ENCODE assay signal across 1 fruit fly cellular context in genomic region chr3R:24565748-24566239, dm6.
TF ChIP-seq lines count a peak whose summit lies in the region.

No protein-coding gene starts in this region.

TF ChIP-seq in whole organism, embryonic, 481 proteins besides CTCF, POLR2A, EP300 and RAD21 (continued from another document and continues in another):
- TF ChIP-seq Doc3 (GFP tag; IDR thresholded peaks at IDR 0.05; lab: Robert Waterston, UW; ENCODE audit: partially characterized antibody) (no peak), CG12659 (GFP tag; optimal IDR thresholded peaks at IDR 0.05; lab: Kevin White, UChicago) (peak; percentile 39), Hmx (GFP tag; optimal IDR thresholded peaks at IDR 0.05; lab: Kevin White, UChicago) (no peak), Lhr (GFP tag; optimal IDR thresholded peaks at IDR 0.05; lab: Kevin White, UChicago) (no peak), CG11456 (GFP tag; IDR thresholded peaks at IDR 0.05; lab: Robert Waterston, UW) (no peak), Abd-B (GFP tag; optimal IDR thresholded peaks at IDR 0.05; lab: Kevin White, UChicago) (no peak), Dp (GFP tag; optimal IDR thresholded peaks at IDR 0.05; lab: Kevin White, UChicago) (peak; percentile 8), mirr (GFP tag; optimal IDR thresholded peaks at IDR 0.05; lab: Kevin White, UChicago) (peak; percentile 93), zfh1 (GFP tag; IDR thresholded peaks at IDR 0.05; lab: Robert Waterston, UW) (no peak), HLH3B (GFP tag; IDR thresholded peaks at IDR 0.05; lab: Robert Waterston, UW) (peak; percentile 45; the same call in 1 of the 2 replicates), Dbx (GFP tag; IDR thresholded peaks at IDR 0.05; lab: Robert Waterston, UW) (peak; percentile 70; the same call in 2 of the 3 replicates), dpn (GFP tag; optimal IDR thresholded peaks at IDR 0.05; lab: Kevin White, UChicago) (no peak), CG1647 (GFP tag; optimal IDR thresholded peaks at IDR 0.05; lab: Kevin White, UChicago) (peak; percentile 38), tio (GFP tag; optimal IDR thresholded peaks at IDR 0.05; lab: Kevin White, UChicago) (peak; percentile 2), ken (GFP tag; IDR thresholded peaks at IDR 0.05; lab: Robert Waterston, UW) (no peak), CG12236 (GFP tag; optimal IDR thresholded peaks at IDR 0.05; lab: Kevin White, UChicago) (peak; percentile 42), bigmax (GFP tag; optimal IDR thresholded peaks at IDR 0.05; lab: Kevin White, UChicago) (no peak), CG10366 (GFP tag; IDR thresholded peaks at IDR 0.05; lab: Robert Waterston, UW) (no peak), Bdp1 (GFP tag; optimal IDR thresholded peaks at IDR 0.05; lab: Kevin White, UChicago) (no peak), fru (optimal IDR thresholded peaks at IDR 0.05; lab: Kevin White, UChicago) (no peak), jumu (GFP tag; optimal IDR thresholded peaks at IDR 0.05; lab: Kevin White, UChicago) (no peak), CG11247 (GFP tag; IDR thresholded peaks at IDR 0.05; lab: Robert Waterston, UW) (0 out of 2 replicates have a peak, but pooled peaks have one; percentile 4), CG9437 (GFP tag; optimal IDR thresholded peaks at IDR 0.05; lab: Kevin White, UChicago) (no peak), CG12744 (GFP tag; optimal IDR thresholded peaks at IDR 0.05; lab: Kevin White, UChicago) (peak; percentile 19), H15 (GFP tag; IDR thresholded peaks at IDR 0.05; lab: Robert Waterston, UW) (0 out of 3 replicates have a peak, but pooled peaks have one; percentile 40), CG4424 (GFP tag; optimal IDR thresholded peaks at IDR 0.05; lab: Kevin White, UChicago) (peak; percentile 24), Lpt (GFP tag; optimal IDR thresholded peaks at IDR 0.05; lab: Kevin White, UChicago) (no peak), croc (GFP tag; conservative IDR thresholded peaks at IDR 0.05; lab: Robert Waterston, UW) (no peak), CG10959 (GFP tag; IDR thresholded peaks at IDR 0.05; lab: Robert Waterston, UW) (no peak), CG6791 (GFP tag; IDR thresholded peaks at IDR 0.05; lab: Robert Waterston, UW; ENCODE audit: partially characterized antibody) (no peak), Rx (GFP tag; IDR thresholded peaks at IDR 0.05; lab: Robert Waterston, UW) (no peak), stwl (tag; optimal IDR thresholded peaks at IDR 0.05; lab: Kevin White, UChicago) (no peak), org-1 (GFP tag; optimal IDR thresholded peaks at IDR 0.05; lab: Kevin White, UChicago) (peak; percentile 39), CG4328 (GFP tag; optimal IDR thresholded peaks at IDR 0.05; lab: Kevin White, UChicago) (peak; percentile 82), her (GFP tag; optimal IDR thresholded peaks at IDR 0.05; lab: Kevin White, UChicago) (no peak), eve (GFP tag; optimal IDR thresholded peaks at IDR 0.05; lab: Kevin White, UChicago) (peak in 1 of 2 experiments; percentile 71), zfh2 (GFP tag; optimal IDR thresholded peaks at IDR 0.05; lab: Kevin White, UChicago) (no peak), chinmo (GFP tag; IDR thresholded peaks at IDR 0.05; lab: Robert Waterston, UW; ENCODE audit: partially characterized antibody) (peak; percentile 97; the same call in 3 of the 4 replicates), CG13894 (tag; optimal IDR thresholded peaks at IDR 0.05; lab: Kevin White, UChicago) (peak; percentile 93), Atf6 (GFP tag; IDR thresholded peaks at IDR 0.05; lab: Robert Waterston, UW) (peak; percentile 77), CG11695 (GFP tag; IDR thresholded peaks at IDR 0.05; lab: Robert Waterston, UW) (peak; percentile 38; the same call in 1 of the 3 replicates), usp (GFP tag; optimal IDR thresholded peaks at IDR 0.05; lab: Kevin White, UChicago) (no peak), dmrt99B (tag; optimal IDR thresholded peaks at IDR 0.05; lab: Kevin White, UChicago) (peak; percentile 43), hkb (optimal IDR thresholded peaks at IDR 0.05; lab: Kevin White, UChicago) (no peak), hkb (GFP tag; IDR thresholded peaks at IDR 0.05; lab: Robert Waterston, UW) (peak; percentile 71), kay (GFP tag; optimal IDR thresholded peaks at IDR 0.05; lab: Kevin White, UChicago) (no peak), CG8089 (GFP tag; optimal IDR thresholded peaks at IDR 0.05; lab: Kevin White, UChicago) (no peak), eyg (GFP tag; optimal IDR thresholded peaks at IDR 0.05; lab: Kevin White, UChicago) (no peak), CG1792 (GFP tag; optimal IDR thresholded peaks at IDR 0.05; lab: Kevin White, UChicago) (no peak), Fer1 (GFP tag; optimal IDR thresholded peaks at IDR 0.05; lab: Kevin White, UChicago) (peak; percentile 91), Awh (GFP tag; IDR thresholded peaks at IDR 0.05; lab: Robert Waterston, UW) (peak; percentile 81), CG1233 (GFP tag; optimal IDR thresholded peaks at IDR 0.05; lab: Kevin White, UChicago) (peak; percentile 26), CG30403 (GFP tag; optimal IDR thresholded peaks at IDR 0.05; lab: Kevin White, UChicago) (no peak), HmgD (GFP tag; optimal IDR thresholded peaks at IDR 0.05; lab: Kevin White, UChicago) (no peak), Xbp1 (GFP tag; optimal IDR thresholded peaks at IDR 0.05; lab: Kevin White, UChicago) (no peak), ash1 (GFP tag; optimal IDR thresholded peaks at IDR 0.05; lab: Kevin White, UChicago) (peak; percentile 5), vfl (GFP tag; optimal IDR thresholded peaks at IDR 0.05; lab: Kevin White, UChicago) (no peak), yki (optimal IDR thresholded peaks at IDR 0.05; lab: Kevin White, UChicago) (peak; percentile 46), Pdp1 (GFP tag; optimal IDR thresholded peaks at IDR 0.05; lab: Kevin White, UChicago) (peak in 1 of 2 experiments; percentile 82), Bteb2 (GFP tag; optimal IDR thresholded peaks at IDR 0.05; lab: Kevin White, UChicago) (no peak), Hey (tag; optimal IDR thresholded peaks at IDR 0.05; lab: Kevin White, UChicago) (peak; percentile 52), fd3F (GFP tag; optimal IDR thresholded peaks at IDR 0.05; lab: Kevin White, UChicago) (no peak), gcm2 (GFP tag; optimal IDR thresholded peaks at IDR 0.05; lab: Kevin White, UChicago) (peak; percentile 62), sim (GFP tag; IDR thresholded peaks at IDR 0.05; lab: Robert Waterston, UW) (no peak), CG8290 (GFP tag; optimal IDR thresholded peaks at IDR 0.05; lab: Kevin White, UChicago) (peak; percentile 28), CG8290 (tag; optimal IDR thresholded peaks at IDR 0.05; lab: Kevin White, UChicago) (peak in 1 of 2 experiments; percentile 47), phol (tag; optimal IDR thresholded peaks at IDR 0.05; lab: Kevin White, UChicago) (no peak), CG17568 (GFP tag; optimal IDR thresholded peaks at IDR 0.05; lab: Kevin White, UChicago) (peak; percentile 79), crol (GFP tag; IDR thresholded peaks at IDR 0.05; lab: Robert Waterston, UW) (peak; percentile 57; the same call in 1 of the 2 replicates), CG7786 (GFP tag; optimal IDR thresholded peaks at IDR 0.05; lab: Kevin White, UChicago) (no peak), Dek (tag; optimal IDR thresholded peaks at IDR 0.05; lab: Kevin White, UChicago) (peak; percentile 28), Sry-β (GFP tag; optimal IDR thresholded peaks at IDR 0.05; lab: Kevin White, UChicago) (no peak), bowl (GFP tag; IDR thresholded peaks at IDR 0.05; lab: Robert Waterston, UW) (no peak), CG7357 (GFP tag; IDR thresholded peaks at IDR 0.05; lab: Robert Waterston, UW) (no peak), CG17361 (GFP tag; IDR thresholded peaks at IDR 0.05; lab: Robert Waterston, UW) (peak; percentile 30; the same call in 1 of the 3 replicates), CG4854 (GFP tag; optimal IDR thresholded peaks at IDR 0.05; lab: Kevin White, UChicago) (peak; percentile 26), tna (GFP tag; IDR thresholded peaks at IDR 0.05; lab: Robert Waterston, UW; ENCODE audit: partially characterized antibody) (no peak), CG12219 (GFP tag; optimal IDR thresholded peaks at IDR 0.05; lab: Kevin White, UChicago) (peak; percentile 30), CG13624 (GFP tag; optimal IDR thresholded peaks at IDR 0.05; lab: Kevin White, UChicago) (peak; percentile 76), CG42726 (GFP tag; IDR thresholded peaks at IDR 0.05; lab: Robert Waterston, UW; ENCODE audit: partially characterized antibody) (no peak), CG10321 (GFP tag; IDR thresholded peaks at IDR 0.05; lab: Robert Waterston, UW) (no peak), Dfd (GFP tag; optimal IDR thresholded peaks at IDR 0.05; lab: Kevin White, UChicago) (no peak), Vsx1 (GFP tag; optimal IDR thresholded peaks at IDR 0.05; lab: Kevin White, UChicago) (peak; percentile 70), fd96Cb (tag; optimal IDR thresholded peaks at IDR 0.05; lab: Kevin White, UChicago) (no peak), CG8281 (tag; optimal IDR thresholded peaks at IDR 0.05; lab: Kevin White, UChicago) (no peak), hth (optimal IDR thresholded peaks at IDR 0.05; lab: Kevin White, UChicago) (no peak), CG18619 (GFP tag; optimal IDR thresholded peaks at IDR 0.05; lab: Kevin White, UChicago) (peak; percentile 37), p53 (GFP tag; optimal IDR thresholded peaks at IDR 0.05; lab: Kevin White, UChicago) (no peak), CG34376 (GFP tag; optimal IDR thresholded peaks at IDR 0.05; lab: Kevin White, UChicago) (peak; percentile 96), Hr78 (GFP tag; optimal IDR thresholded peaks at IDR 0.05; lab: Kevin White, UChicago) (peak in 1 of 2 experiments; percentile 26), scrt (GFP tag; optimal IDR thresholded peaks at IDR 0.05; lab: Kevin White, UChicago) (peak; percentile 90), insv (GFP tag; optimal IDR thresholded peaks at IDR 0.05; lab: Kevin White, UChicago) (peak in 1 of 2 experiments; percentile 46), nau (GFP tag; optimal IDR thresholded peaks at IDR 0.05; lab: Kevin White, UChicago) (peak; percentile 87), Six4 (GFP tag; optimal IDR thresholded peaks at IDR 0.05; lab: Kevin White, UChicago) (no peak), CG4617 (GFP tag; optimal IDR thresholded peaks at IDR 0.05; lab: Kevin White, UChicago; ENCODE audit: borderline replicate concordance) (no peak), ro (GFP tag; IDR thresholded peaks at IDR 0.05; lab: Robert Waterston, UW) (no peak), zen2 (GFP tag; IDR thresholded peaks at IDR 0.05; lab: Robert Waterston, UW; ENCODE audit: partially characterized antibody) (no peak), CG9609 (GFP tag; optimal IDR thresholded peaks at IDR 0.05; lab: Kevin White, UChicago) (no peak), CG33557 (GFP tag; optimal IDR thresholded peaks at IDR 0.05; lab: Kevin White, UChicago) (peak; percentile 40), dan (GFP tag; IDR thresholded peaks at IDR 0.05; lab: Robert Waterston, UW) (no peak), schlank (tag; optimal IDR thresholded peaks at IDR 0.05; lab: Kevin White, UChicago) (no peak), Med (GFP tag; lab: Kevin White, UChicago) (peak; percentile 93), twi (tag; optimal IDR thresholded peaks at IDR 0.05; lab: Kevin White, UChicago) (peak; percentile 66), chif (GFP tag; optimal IDR thresholded peaks at IDR 0.05; lab: Kevin White, UChicago) (peak in 1 of 2 experiments; percentile 14), CG18262 (tag; optimal IDR thresholded peaks at IDR 0.05; lab: Kevin White, UChicago) (peak; percentile 40), bbx (GFP tag; IDR thresholded peaks at IDR 0.05; lab: Robert Waterston, UW; ENCODE audit: partially characterized antibody) (no peak), CG10979 (tag; optimal IDR thresholded peaks at IDR 0.05; lab: Kevin White, UChicago) (no peak), tll (GFP tag; optimal IDR thresholded peaks at IDR 0.05; lab: Kevin White, UChicago) (no peak), CG14050 (GFP tag; IDR thresholded peaks at IDR 0.05; lab: Robert Waterston, UW) (0 out of 3 replicates have a peak, but pooled peaks have one; percentile 36), CG3838 (GFP tag; optimal IDR thresholded peaks at IDR 0.05; lab: Kevin White, UChicago) (peak; percentile 70), CG6254 (GFP tag; optimal IDR thresholded peaks at IDR 0.05; lab: Kevin White, UChicago) (peak; percentile 38), CG12391 (tag; optimal IDR thresholded peaks at IDR 0.05; lab: Kevin White, UChicago) (peak; percentile 46), hbn (GFP tag; IDR thresholded peaks at IDR 0.05; lab: Robert Waterston, UW; ENCODE audit: partially characterized antibody) (peak; percentile 34; the same call in 1 of the 2 replicates), br (optimal IDR thresholded peaks at IDR 0.05; lab: Kevin White, UChicago) (no peak), MTF-1 (GFP tag; optimal IDR thresholded peaks at IDR 0.05; lab: Kevin White, UChicago; ENCODE audit: borderline replicate concordance) (peak; percentile 75), CG6683 (GFP tag; optimal IDR thresholded peaks at IDR 0.05; lab: Kevin White, UChicago) (peak; percentile 72), CG12155 (GFP tag; optimal IDR thresholded peaks at IDR 0.05; lab: Kevin White, UChicago) (no peak), ranshi (GFP tag; IDR thresholded peaks at IDR 0.05; lab: Robert Waterston, UW) (no peak; the same call in 1 of the 2 replicates), chn (GFP tag; optimal IDR thresholded peaks at IDR 0.05; lab: Kevin White, UChicago) (no peak), CG9215 (GFP tag; IDR thresholded peaks at IDR 0.05; lab: Robert Waterston, UW) (no peak), CG17802 (tag; optimal IDR thresholded peaks at IDR 0.05; lab: Kevin White, UChicago) (no peak), inv (GFP tag; IDR thresholded peaks at IDR 0.05; lab: Robert Waterston, UW; ENCODE audit: partially characterized antibody) (no peak), HmgZ (tag; optimal IDR thresholded peaks at IDR 0.05; lab: Kevin White, UChicago) (peak; percentile 84), NFAT (GFP tag; IDR thresholded peaks at IDR 0.05; lab: Robert Waterston, UW) (no peak), CG8944 (GFP tag; optimal IDR thresholded peaks at IDR 0.05; lab: Kevin White, UChicago) (no peak), stc (GFP tag; IDR thresholded peaks at IDR 0.05; lab: Robert Waterston, UW) (no peak; the same call in 1 of the 2 replicates), cas (GFP tag; IDR thresholded peaks at IDR 0.05; lab: Robert Waterston, UW) (0 out of 2 replicates have a peak, but pooled peaks have one; percentile 16), Spps (tag; optimal IDR thresholded peaks at IDR 0.05; lab: Kevin White, UChicago) (peak; percentile 17), Sox102F (GFP tag; optimal IDR thresholded peaks at IDR 0.05; lab: Kevin White, UChicago) (no peak), Sry-δ (GFP tag; optimal IDR thresholded peaks at IDR 0.05; lab: Kevin White, UChicago) (no peak), CG30020 (tag; optimal IDR thresholded peaks at IDR 0.05; lab: Kevin White, UChicago) (no peak), CG6689 (GFP tag; IDR thresholded peaks at IDR 0.05; lab: Robert Waterston, UW) (no peak; the same call in 1 of the 2 replicates)
